Fruit fly (Drosophila melanogaster): ENCODE results near the gene CG33511.

DNA sequence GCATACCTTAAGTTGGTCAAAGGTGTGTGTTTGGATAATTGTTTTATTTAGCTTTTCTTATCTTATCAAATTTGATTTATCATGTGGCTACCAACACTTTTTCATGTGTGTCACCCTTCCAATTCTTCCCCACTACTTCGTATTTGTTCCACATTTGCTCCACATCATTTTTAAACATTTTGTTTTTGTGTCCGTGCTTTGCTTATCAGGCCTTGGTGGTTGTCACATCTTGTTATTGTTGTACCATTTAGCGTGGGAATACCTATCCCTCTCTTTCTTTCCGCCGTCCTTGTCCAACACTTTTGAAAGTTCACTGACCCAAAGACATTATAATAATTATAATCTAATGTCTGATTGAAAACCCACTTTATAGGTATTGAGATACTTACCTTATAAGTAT, 28.7 kb downstream of the CG33511 start:
- TF ChIP-seq CG11617 (GFP tag; optimal IDR thresholded peaks at IDR 0.05) (no peak), kay (GFP tag; ENCODE audit: borderline replicate concordance) (peak; percentile 62), toe (GFP tag; optimal IDR thresholded peaks at IDR 0.05) (no peak), CG12768 (GFP tag; optimal IDR thresholded peaks at IDR 0.05) (no peak), pad (GFP tag; optimal IDR thresholded peaks at IDR 0.05) (no peak), CG14711 (tag; optimal IDR thresholded peaks at IDR 0.05) (no peak)
